Worm (Caenorhabditis elegans): ENCODE results near the gene lgc-19.

ce11 chrIV:15930281-15930680, 32.2 kb downstream of the lgc-19 start, which contains the start of gene Y105C5B.9:
- TF ChIP-seq mes-2 (tag; optimal IDR thresholded peaks at IDR 0.05; ENCODE audit: poor library complexity, severe bottlenecking) = no peak
- no peak for TF ChIP-seq hlh-30 (tag; optimal IDR thresholded peaks at IDR 0.05; ENCODE audit: insufficient read depth)

Measured in whole organism, L4 larva.